Fruit fly (Drosophila melanogaster) Kc167 (cell line): Measurements from ENCODE around the gene CG11674.

Experiments used
- Myc ChIP-seq: fragments of >200 bp; optimal IDR thresholded peaks from 2 replicates; lab custom pipeline; 2017; ENCODE audit warnings: missing external identifiers
- Sin3A ChIP-seq: fragments of >200 bp; optimal IDR thresholded peaks from 2 replicates; lab custom pipeline; 2018; ENCODE audit warnings: missing external identifiers
- h ChIP-seq: fragments of >200 bp; optimal IDR thresholded peaks from 3 replicates; lab custom pipeline; 2018; ENCODE audit warnings: missing external identifiers
- insv ChIP-seq: fragments of >200 bp; optimal IDR thresholded peaks from 3 replicates; lab custom pipeline; 2018; ENCODE audit warnings: missing external identifiers
- psq ChIP-seq: fragments of >200 bp; optimal IDR thresholded peaks from 2 replicates; lab custom pipeline; 2017; ENCODE audit warnings: missing external identifiers
- ttk ChIP-seq: sonication (Bioruptor generic); optimal IDR thresholded peaks from 2 replicates; lab custom pipeline; 2017; ENCODE audit warnings: missing external identifiers

- TF ChIP-seq insv (lab: Kevin White, UChicago) (no peak), psq (lab: Kevin White, UChicago) (no peak), ttk (lab: Kevin White, UChicago) (no peak), h (no peak), Sin3A (no peak), Myc (no peak)
Observed at dm6 chrX:14175663-14176062, 50.0 kb downstream of the CG11674 start.
